Worm (Caenorhabditis elegans) whole organism, L4 larva: ENCODE data around the gene bet-2.

Experiments used
- D1046.2 ChIP-seq: fragments of 200-800 bp; sonication (Bioruptor generic); IDR thresholded peaks from 2 replicates; pipeline ENCODE4 v1.3.6; 2022; ENCODE audit warnings: missing genetic modification characterization, missing compliant biosample characterization
- aha-1 ChIP-seq: fragments of 150-350 bp; peaks from one replicate; lab custom pipeline; 2014; ENCODE audit warnings: missing biosample characterization, missing genetic modification characterization
- ceh-82 ChIP-seq: sonication (generic microtip); optimal IDR thresholded peaks from 2 replicates; lab custom pipeline; 2017; ENCODE audit warnings: missing biosample characterization, missing genetic modification characterization
- ces-1 ChIP-seq: fragments of 150-350 bp; sonication (generic microtip); optimal IDR thresholded peaks from 4 replicates; lab custom pipeline; 2014; ENCODE audit warnings: missing biosample characterization, missing genetic modification reagents, missing genetic modification characterization
- fkh-10 ChIP-seq: fragments of 150-350 bp; optimal IDR thresholded peaks from 2 replicates; lab custom pipeline; 2014; ENCODE audit warnings: missing biosample characterization, missing genetic modification reagents, missing genetic modification characterization
- fos-1 ChIP-seq: fragments of 150-350 bp; optimal IDR thresholded peaks from 2 replicates; lab custom pipeline; 2014; ENCODE audit warnings: missing biosample characterization, missing genetic modification characterization
- hmg-1.1 ChIP-seq: fragments of 200-800 bp; sonication (Bioruptor generic); IDR thresholded peaks from 2 replicates; pipeline ENCODE4 v1.3.6; 2022; ENCODE audit warnings: missing genetic modification reagents, missing genetic modification characterization, missing compliant biosample characterization
- lin-38 ChIP-seq: fragments of 200-800 bp; sonication (Bioruptor generic); IDR thresholded peaks from 2 replicates; pipeline ENCODE4 v1.3.6; 2022; ENCODE audit warnings: missing genetic modification reagents, missing genetic modification characterization, missing compliant biosample characterization
- lsy-2 ChIP-seq, 2 experiments: fragments of 150-350 bp in 1 of 2; sonication (generic microtip) in 1 of 2; optimal IDR thresholded peaks; 2 replicates each; lab custom pipeline; 2014 to 2017; ENCODE audit warnings: missing biosample characterization in 2 of 2, missing genetic modification characterization in 2 of 2
- nhr-11 ChIP-seq: fragments of 150-350 bp; optimal IDR thresholded peaks from 2 replicates; lab custom pipeline; 2014; ENCODE audit warnings: missing biosample characterization, missing genetic modification characterization
- nhr-42 ChIP-seq: fragments of 200-800 bp; sonication (Bioruptor generic); IDR thresholded peaks from 2 replicates; pipeline ENCODE4 v1.3.6; 2022; ENCODE audit warnings: missing genetic modification characterization, missing compliant biosample characterization
- ztf-11 ChIP-seq: fragments of 150-350 bp; optimal IDR thresholded peaks from 2 replicates; lab custom pipeline; 2014; ENCODE audit warnings: missing biosample characterization, missing genetic modification characterization

ce11 chrX:10559203-10559602 lies 9.9 kb upstream of the bet-2 start, which contains the start of gene F59F5.7:
- TF ChIP-seq nhr-11 (tag; lab: Kevin White, UChicago) (no peak), ces-1 (GFP tag; lab: Kevin White, UChicago) (no peak), lsy-2 (tag; optimal IDR thresholded peaks at IDR 0.05; lab: Kevin White, UChicago) (no peak), hmg-1.1 (no peak), ztf-11 (tag; lab: Kevin White, UChicago) (no peak), ceh-82 (no peak), aha-1 (tag; lab: Kevin White, UChicago) (peak; percentile 62), fos-1 (tag; lab: Kevin White, UChicago) (no peak), D1046.2 (GFP tag; lab: Robert Waterston, UW) (no peak), nhr-42 (GFP tag; lab: Robert Waterston, UW) (no peak), lin-38 (GFP tag; lab: Robert Waterston, UW) (no peak), fkh-10 (GFP tag; lab: Kevin White, UChicago) (no peak)
